Fruit fly (Drosophila melanogaster) whole organism, embryonic: ENCODE measurements around the gene Nxf3.
A peak's percentile ranks its signal among the peaks of the same experiment; 100 is the strongest.

Experiments used
- Abd-B ChIP-seq: fragments of 200-800 bp; sonication (Bioruptor generic); optimal IDR thresholded peaks from 2 replicates; lab custom pipeline; 2018; ENCODE audit warnings: missing biosample characterization, mild to moderate bottlenecking, missing genetic modification characterization, moderate library complexity
- Aef1 ChIP-seq: fragments of 200-800 bp; sonication (Bioruptor generic); IDR thresholded peaks from 3 replicates; pipeline ENCODE4 v1.3.6; 2022; ENCODE audit warnings: missing biosample characterization, missing genetic modification characterization
- CG10321 ChIP-seq: fragments of 200-800 bp; sonication (Bioruptor generic); IDR thresholded peaks from 2 replicates; pipeline ENCODE4 v1.3.6; 2022; ENCODE audit warnings: missing biosample characterization, missing genetic modification characterization
- CG11504 ChIP-seq: fragments of 200-800 bp; sonication (Bioruptor generic); optimal IDR thresholded peaks from 3 replicates; lab custom pipeline; 2019; ENCODE audit warnings: missing biosample characterization, mild to moderate bottlenecking, missing genetic modification characterization, moderate library complexity
- CG11560 ChIP-seq: fragments of 200-800 bp; sonication (Bioruptor generic); IDR thresholded peaks from 3 replicates; pipeline ENCODE4 v1.3.6; 2022; ENCODE audit warnings: missing biosample characterization, missing genetic modification characterization
- CG12744 ChIP-seq: fragments of 200-800 bp; sonication (Bioruptor generic); optimal IDR thresholded peaks from 2 replicates; lab custom pipeline; 2016; ENCODE audit warnings: missing biosample characterization, missing genetic modification characterization
- CG13775 ChIP-seq: fragments of 200-800 bp; sonication (Bioruptor generic); optimal IDR thresholded peaks from 3 replicates; lab custom pipeline; 2017; ENCODE audit warnings: missing biosample characterization, mild to moderate bottlenecking, missing genetic modification characterization
- CG14050 ChIP-seq: fragments of 200-800 bp; sonication (Bioruptor generic); IDR thresholded peaks from 3 replicates; pipeline ENCODE4 v1.3.6; 2022; ENCODE audit warnings: missing biosample characterization, missing genetic modification characterization
- CG1647 ChIP-seq: fragments of 200-800 bp; sonication (Bioruptor generic); optimal IDR thresholded peaks from 3 replicates; lab custom pipeline; 2016; ENCODE audit warnings: missing biosample characterization, missing genetic modification characterization
- CG2120 ChIP-seq: fragments of 200-800 bp; sonication (Bioruptor generic); optimal IDR thresholded peaks from 3 replicates; lab custom pipeline; 2016; ENCODE audit warnings: missing biosample characterization, missing genetic modification characterization
- CG2678 ChIP-seq: fragments of 200-800 bp; sonication (Bioruptor generic); optimal IDR thresholded peaks from 3 replicates; lab custom pipeline; 2019; ENCODE audit warnings: missing biosample characterization, mild to moderate bottlenecking, missing genetic modification characterization, moderate library complexity
- CG30020 ChIP-seq: fragments of 200-800 bp; optimal IDR thresholded peaks from 2 replicates; lab custom pipeline; 2019; ENCODE audit warnings: missing biosample characterization, mild to moderate bottlenecking, missing genetic modification characterization, moderate library complexity
- CG30403 ChIP-seq: fragments of 200-800 bp; sonication (Bioruptor generic); optimal IDR thresholded peaks from 3 replicates; lab custom pipeline; 2016; ENCODE audit warnings: missing biosample characterization, missing genetic modification characterization
- CG31441 ChIP-seq: fragments of 200-800 bp; sonication (Bioruptor generic); IDR thresholded peaks from 2 replicates; pipeline ENCODE4 v1.3.6; 2022; ENCODE audit warnings: missing biosample characterization, missing genetic modification characterization
- CG3847 ChIP-seq: fragments of 200-800 bp; sonication (Bioruptor generic); IDR thresholded peaks from 2 replicates; pipeline ENCODE4 v1.3.6; 2022; ENCODE audit warnings: missing biosample characterization, missing genetic modification characterization
- CG4360 ChIP-seq: fragments of 200-800 bp; sonication (Bioruptor generic); IDR thresholded peaks from 2 replicates; pipeline ENCODE4 v1.3.6; 2022; ENCODE audit warnings: missing biosample characterization, missing genetic modification characterization
- CG43689 ChIP-seq: fragments of 200-800 bp; sonication (Bioruptor generic); IDR thresholded peaks from 2 replicates; pipeline ENCODE4 v1.3.6; 2022; ENCODE audit warnings: missing biosample characterization, missing genetic modification characterization
- CG4424 ChIP-seq: fragments of 200-800 bp; sonication (Bioruptor generic); optimal IDR thresholded peaks from 3 replicates; lab custom pipeline; 2016; ENCODE audit warnings: missing biosample characterization, missing genetic modification characterization
- CG4820 ChIP-seq: fragments of 200-800 bp; sonication (Bioruptor generic); optimal IDR thresholded peaks from 3 replicates; lab custom pipeline; 2016; ENCODE audit warnings: missing biosample characterization, missing genetic modification characterization
- CG5953 ChIP-seq: fragments of 200-800 bp; sonication (Bioruptor generic); IDR thresholded peaks from 2 replicates; pipeline ENCODE4 v1.3.6; 2022; ENCODE audit warnings: missing biosample characterization, missing genetic modification characterization
- CG6272 ChIP-seq: fragments of 200-800 bp; sonication (Bioruptor generic); IDR thresholded peaks from 2 replicates; pipeline ENCODE4 v1.3.6; 2022; ENCODE audit warnings: missing biosample characterization, missing genetic modification characterization
- CG6791 ChIP-seq: fragments of 200-800 bp; sonication (Bioruptor generic); IDR thresholded peaks from 3 replicates; pipeline ENCODE4 v1.3.6; 2022; ENCODE audit warnings: missing biosample characterization, missing genetic modification characterization; ENCODE audit not compliant: partially characterized antibody
- Dbx ChIP-seq: fragments of 200-800 bp; sonication (Bioruptor generic); IDR thresholded peaks from 3 replicates; pipeline ENCODE4 v1.3.6; 2022; ENCODE audit warnings: missing biosample characterization, missing genetic modification characterization
- Drgx ChIP-seq: fragments of 200-800 bp; sonication (Bioruptor generic); IDR thresholded peaks from 2 replicates; pipeline ENCODE4 v1.3.6; 2022; ENCODE audit warnings: missing biosample characterization, missing genetic modification characterization
- Fer3 ChIP-seq: fragments of 200-800 bp; sonication (Bioruptor generic); optimal IDR thresholded peaks from 2 replicates; lab custom pipeline; 2018; ENCODE audit warnings: missing biosample characterization, mild to moderate bottlenecking, missing genetic modification characterization, moderate library complexity
- MBD-R2 ChIP-seq: fragments of 200-800 bp; sonication (Bioruptor generic); IDR thresholded peaks from 2 replicates; pipeline ENCODE4 v1.3.6; 2022; ENCODE audit warnings: missing biosample characterization, missing genetic modification characterization
- Neu2 ChIP-seq: fragments of 200-800 bp; sonication (Bioruptor generic); optimal IDR thresholded peaks from 3 replicates; lab custom pipeline; 2016; ENCODE audit warnings: missing biosample characterization, missing genetic modification characterization, borderline replicate concordance
- NfI ChIP-seq: fragments of 200-800 bp; sonication (Bioruptor generic); optimal IDR thresholded peaks from 3 replicates; lab custom pipeline; 2018; ENCODE audit warnings: missing biosample characterization, mild to moderate bottlenecking, missing genetic modification characterization, moderate library complexity
- Poxn ChIP-seq: fragments of 200-800 bp; sonication (Bioruptor generic); IDR thresholded peaks from 2 replicates; pipeline ENCODE4 v1.3.6; 2022; ENCODE audit warnings: missing biosample characterization, missing genetic modification characterization
- Ravus ChIP-seq: fragments of 200-800 bp; sonication (Bioruptor generic); IDR thresholded peaks from 2 replicates; pipeline ENCODE4 v1.3.6; 2022; ENCODE audit warnings: missing biosample characterization, missing genetic modification characterization
- Sry-δ ChIP-seq: fragments of 200-800 bp; sonication (Bioruptor generic); optimal IDR thresholded peaks from 2 replicates; lab custom pipeline; 2016; ENCODE audit warnings: missing biosample characterization, missing genetic modification characterization
- Ssrp ChIP-seq: fragments of 200-800 bp; sonication (Bioruptor generic); optimal IDR thresholded peaks from 2 replicates; lab custom pipeline; 2018; ENCODE audit warnings: missing biosample characterization, mild to moderate bottlenecking, missing genetic modification characterization, moderate library complexity
- Trl ChIP-seq, 3 experiments: fragments of >200 bp in 2 of 3; fragments of 200-800 bp in 1 of 3; sonication (Bioruptor generic) in 1 of 3; optimal IDR thresholded peaks; 2 replicates in 1 of 3; 3 replicates in 2 of 3; lab custom pipeline; 2016 to 2017; ENCODE audit warnings: missing biosample characterization in 1 of 3, missing genetic modification characterization in 1 of 3
- az2 ChIP-seq: fragments of 200-800 bp; sonication (Bioruptor generic); optimal IDR thresholded peaks from 3 replicates; lab custom pipeline; 2016; ENCODE audit warnings: missing biosample characterization, missing genetic modification characterization
- dysf ChIP-seq: fragments of 200-800 bp; sonication (Bioruptor generic); IDR thresholded peaks from 3 replicates; pipeline ENCODE4 v1.3.6; 2022; ENCODE audit warnings: missing biosample characterization, missing genetic modification characterization
- emc ChIP-seq: fragments of 200-800 bp; sonication (Bioruptor generic); optimal IDR thresholded peaks from 2 replicates; lab custom pipeline; 2016; ENCODE audit warnings: missing biosample characterization, missing genetic modification characterization
- fd96Cb ChIP-seq: fragments of 200-800 bp; sonication (Bioruptor generic); optimal IDR thresholded peaks from 2 replicates; lab custom pipeline; 2018; ENCODE audit warnings: missing biosample characterization, mild to moderate bottlenecking, missing genetic modification characterization, moderate library complexity
- gem ChIP-seq: fragments of 200-800 bp; sonication (Bioruptor generic); optimal IDR thresholded peaks from 2 replicates; lab custom pipeline; 2019; ENCODE audit warnings: missing biosample characterization, mild to moderate bottlenecking, missing genetic modification characterization, moderate library complexity
- gsb ChIP-seq: fragments of 200-800 bp; sonication (Bioruptor generic); IDR thresholded peaks from 2 replicates; pipeline ENCODE4 v1.3.6; 2022; ENCODE audit warnings: missing biosample characterization, missing genetic modification characterization
- hb ChIP-seq: fragments of 200-800 bp; sonication (Bioruptor generic); IDR thresholded peaks from 3 replicates; pipeline ENCODE4 v1.3.6; 2022; ENCODE audit warnings: missing biosample characterization, missing genetic modification characterization; ENCODE audit not compliant: partially characterized antibody
- ken ChIP-seq: fragments of 200-800 bp; sonication (Bioruptor generic); IDR thresholded peaks from 3 replicates; pipeline ENCODE4 v1.3.6; 2022; ENCODE audit warnings: missing biosample characterization, missing genetic modification characterization
- lbe ChIP-seq: fragments of 200-800 bp; sonication (Bioruptor generic); optimal IDR thresholded peaks from 2 replicates; lab custom pipeline; 2016; ENCODE audit warnings: missing biosample characterization, mild to moderate bottlenecking, missing genetic modification characterization
- phol ChIP-seq: fragments of 200-800 bp; sonication (Bioruptor generic); optimal IDR thresholded peaks from 3 replicates; lab custom pipeline; 2018; ENCODE audit warnings: missing biosample characterization, mild to moderate bottlenecking, missing genetic modification characterization, moderate library complexity
- pros ChIP-seq: fragments of 200-800 bp; sonication (Bioruptor generic); optimal IDR thresholded peaks from 3 replicates; lab custom pipeline; 2019; ENCODE audit warnings: missing biosample characterization, mild to moderate bottlenecking, missing genetic modification characterization, moderate library complexity
- sisA ChIP-seq: fragments of 200-800 bp; sonication (Bioruptor generic); IDR thresholded peaks from 2 replicates; pipeline ENCODE4 v1.3.6; 2022; ENCODE audit warnings: missing biosample characterization, missing genetic modification characterization
- stc ChIP-seq: fragments of 200-800 bp; sonication (Bioruptor generic); IDR thresholded peaks from 2 replicates; pipeline ENCODE4 v1.3.6; 2022; ENCODE audit warnings: missing biosample characterization, missing genetic modification characterization
- vvl ChIP-seq: fragments of 200-800 bp; sonication (Bioruptor generic); IDR thresholded peaks from 2 replicates; pipeline ENCODE4 v1.3.6; 2022; ENCODE audit warnings: missing biosample characterization, missing genetic modification characterization
- zen ChIP-seq: fragments of 200-800 bp; sonication (Bioruptor generic); optimal IDR thresholded peaks from 3 replicates; lab custom pipeline; 2018; ENCODE audit warnings: missing biosample characterization, mild to moderate bottlenecking, missing genetic modification characterization, moderate library complexity

The Nxf3 gene

DNA sequence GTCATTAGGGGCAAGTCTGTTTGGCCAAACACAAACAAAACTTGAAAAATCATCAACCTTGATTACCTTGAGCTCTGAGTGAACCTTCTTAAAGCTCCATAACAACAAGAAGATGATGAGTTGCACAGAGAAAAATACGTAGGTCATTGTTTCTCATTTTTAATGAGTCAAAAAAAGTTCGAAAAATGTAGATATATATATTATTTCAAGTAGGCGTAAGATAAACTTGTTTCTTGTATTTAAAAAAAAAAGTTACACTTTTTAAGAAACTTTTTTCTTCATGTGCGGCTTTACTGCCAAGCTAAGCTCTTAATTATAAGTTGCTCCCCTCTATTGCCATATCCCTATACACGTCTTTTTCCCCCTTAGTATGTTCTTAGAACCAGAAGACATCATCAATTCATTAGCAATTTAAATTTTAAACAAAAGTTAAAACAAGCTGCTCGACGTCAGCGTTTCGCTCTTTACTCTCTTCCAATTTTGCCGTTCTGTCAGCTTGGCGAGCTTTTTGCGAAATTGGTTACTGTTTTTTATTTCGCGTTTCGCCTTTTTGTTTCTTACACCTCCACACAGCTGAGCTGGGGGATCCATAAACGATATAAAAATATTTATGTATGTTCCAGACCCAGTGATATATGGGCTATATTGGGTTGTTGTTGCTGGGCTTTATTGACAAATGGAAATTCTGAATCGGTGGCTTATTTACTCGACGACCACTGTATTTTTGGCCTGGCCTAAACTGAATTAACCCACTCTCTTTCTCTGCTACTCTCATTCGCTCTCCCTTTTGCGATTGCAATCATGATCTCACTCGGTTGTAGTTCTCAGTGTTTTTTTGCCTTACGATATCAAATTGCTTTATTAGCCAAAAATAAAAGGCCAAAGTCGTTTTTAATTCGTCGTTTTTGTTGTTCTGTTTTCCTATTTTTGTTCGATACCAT is 41.4 kb upstream of the Nxf3 start (continued):
- TF ChIP-seq CG11504 (tag; lab: Kevin White, UChicago) (peak; percentile 54), az2 (GFP tag; lab: Kevin White, UChicago) (peak; percentile 38), CG3847 (GFP tag; lab: Robert Waterston, UW) (peak; percentile 62), CG30020 (tag; lab: Kevin White, UChicago) (no peak), Trl (optimal IDR thresholded peaks at IDR 0.05; lab: Kevin White, UChicago) (peak; percentile 13 to 56), Trl (GFP tag; optimal IDR thresholded peaks at IDR 0.05; lab: Kevin White, UChicago) (peak; percentile 41), CG6272 (peak; percentile 41; the same call in 1 of the 2 replicates), Ravus (peak; percentile 26; the same call in 1 of the 2 replicates), fd96Cb (tag; lab: Kevin White, UChicago) (peak; percentile 29), Abd-B (peak; percentile 52), Fer3 (peak; percentile 57), Drgx (GFP tag; lab: Robert Waterston, UW) (peak; percentile 64), stc (GFP tag; lab: Robert Waterston, UW) (peak; percentile 55; the same call in 1 of the 2 replicates), CG4360 (GFP tag; lab: Robert Waterston, UW) (no peak; the same call in 1 of the 2 replicates), CG30403 (GFP tag; lab: Kevin White, UChicago) (peak; percentile 72), dysf (GFP tag; lab: Robert Waterston, UW) (peak; percentile 82), CG6791 (GFP tag; lab: Robert Waterston, UW) (no peak), Dbx (GFP tag; lab: Robert Waterston, UW) (peak; percentile 85), phol (tag; lab: Kevin White, UChicago) (peak; percentile 39), CG11560 (tag; lab: Robert Waterston, UW) (peak; percentile 64; the same call in 2 of the 3 replicates), vvl (GFP tag; lab: Robert Waterston, UW) (peak; percentile 83), Sry-δ (no peak), CG4424 (peak; percentile 38), zen (tag; lab: Kevin White, UChicago) (peak; percentile 10), CG14050 (no peak), CG4820 (GFP tag; lab: Kevin White, UChicago) (peak; percentile 39), CG2678 (peak; percentile 73), emc (GFP tag; lab: Kevin White, UChicago) (peak; percentile 18), hb (GFP tag; lab: Robert Waterston, UW) (no peak), CG43689 (GFP tag; lab: Robert Waterston, UW) (no peak), Aef1 (GFP tag; lab: Robert Waterston, UW) (peak; percentile 71), Poxn (GFP tag; lab: Robert Waterston, UW) (peak; percentile 46; the same call in 1 of the 2 replicates), Ssrp (peak; percentile 28), NfI (GFP tag; lab: Kevin White, UChicago) (peak; percentile 29), ken (GFP tag; lab: Robert Waterston, UW) (peak; percentile 13; the same call in 1 of the 3 replicates), CG2120 (peak; percentile 73), MBD-R2 (GFP tag; lab: Robert Waterston, UW) (peak; percentile 39; the same call in 1 of the 2 replicates), lbe (GFP tag; lab: Kevin White, UChicago) (peak; percentile 52), CG1647 (peak; percentile 35), sisA (GFP tag; lab: Robert Waterston, UW) (peak; percentile 38; the same call in 1 of the 2 replicates), gsb (GFP tag; lab: Robert Waterston, UW) (peak; percentile 59), CG31441 (GFP tag; lab: Robert Waterston, UW) (peak; percentile 62; the same call in 1 of the 2 replicates), Neu2 (GFP tag; lab: Kevin White, UChicago) (no peak), CG12744 (no peak), pros (GFP tag; lab: Kevin White, UChicago) (no peak), CG10321 (no peak), CG13775 (GFP tag; lab: Kevin White, UChicago) (peak; percentile 39), gem (peak; percentile 75), CG5953 (GFP tag; lab: Robert Waterston, UW) (no peak)
